Worm (Caenorhabditis elegans) whole organism, mixed stage, embryonic: ENCODE data around the gene set-19.

ENCODE experiments used
- M03D4.4 ChIP-seq: sonication (generic microtip); optimal IDR thresholded peaks from 2 replicates; lab custom pipeline; 2017; ENCODE audit warnings: mild to moderate bottlenecking, missing genetic modification characterization, missing compliant biosample characterization
- blmp-1 ChIP-seq: fragments of 150-350 bp; optimal IDR thresholded peaks from 2 replicates; lab custom pipeline; 2014; ENCODE audit warnings: missing biosample characterization, missing genetic modification characterization
- ceh-39 ChIP-seq: fragments of 150-350 bp; optimal IDR thresholded peaks from 2 replicates; lab custom pipeline; 2014; ENCODE audit warnings: missing biosample characterization, missing genetic modification characterization
- ceh-43 ChIP-seq: fragments of 200-800 bp; sonication (Bioruptor generic); optimal IDR thresholded peaks from 2 replicates; lab custom pipeline; 2018; ENCODE audit warnings: mild to moderate bottlenecking, missing genetic modification characterization, moderate library complexity, missing compliant biosample characterization
- ces-1 ChIP-seq: fragments of 150-350 bp; optimal IDR thresholded peaks from 2 replicates; lab custom pipeline; 2014; ENCODE audit warnings: missing biosample characterization, missing genetic modification reagents, missing genetic modification characterization
- cnd-1 ChIP-seq: fragments of 200-800 bp; sonication (Bioruptor generic); optimal IDR thresholded peaks from 2 replicates; lab custom pipeline; 2018; ENCODE audit warnings: mild to moderate bottlenecking, missing genetic modification characterization, missing compliant biosample characterization
- drap-1 ChIP-seq: fragments of 200-800 bp; sonication (Bioruptor generic); optimal IDR thresholded peaks from 3 replicates; lab custom pipeline; 2018; ENCODE audit warnings: mild to moderate bottlenecking, missing genetic modification characterization, missing compliant biosample characterization
- elt-1 ChIP-seq: sonication (generic microtip); optimal IDR thresholded peaks from 2 replicates; lab custom pipeline; 2017; ENCODE audit warnings: missing genetic modification characterization, mild to moderate bottlenecking, missing compliant biosample characterization, antibody characterized with exemption, moderate library complexity, borderline replicate concordance; ENCODE audit not compliant: insufficient read depth
- elt-3 ChIP-seq: fragments of 150-350 bp; optimal IDR thresholded peaks from 2 replicates; lab custom pipeline; 2014; ENCODE audit warnings: missing biosample characterization, missing genetic modification characterization
- flh-1 ChIP-seq: fragments of 200-800 bp; sonication (Bioruptor generic); optimal IDR thresholded peaks from 2 replicates; lab custom pipeline; 2018; ENCODE audit warnings: mild to moderate bottlenecking, missing genetic modification characterization, moderate library complexity, missing compliant biosample characterization
- ham-2 ChIP-seq: fragments of 200-800 bp; sonication (Bioruptor generic); optimal IDR thresholded peaks from 2 replicates; lab custom pipeline; 2018; ENCODE audit warnings: mild to moderate bottlenecking, missing genetic modification characterization, missing compliant biosample characterization
- hlh-1 ChIP-seq: fragments of 150-350 bp; optimal IDR thresholded peaks from 2 replicates; lab custom pipeline; 2014; ENCODE audit warnings: missing biosample characterization, missing genetic modification reagents, missing genetic modification characterization
- lin-13 ChIP-seq: fragments of 150-350 bp; optimal IDR thresholded peaks from 2 replicates; lab custom pipeline; 2014; ENCODE audit warnings: missing biosample characterization, missing genetic modification characterization
- lin-32 ChIP-seq: fragments of 200-800 bp; sonication (Bioruptor generic); optimal IDR thresholded peaks from 2 replicates; lab custom pipeline; 2018; ENCODE audit warnings: mild to moderate bottlenecking, missing genetic modification characterization, missing compliant biosample characterization
- lsy-2 ChIP-seq: fragments of 150-350 bp; optimal IDR thresholded peaks from 2 replicates; lab custom pipeline; 2014; ENCODE audit warnings: missing biosample characterization, missing genetic modification characterization
- mep-1 ChIP-seq: fragments of 150-350 bp; optimal IDR thresholded peaks from 2 replicates; lab custom pipeline; 2017; ENCODE audit warnings: missing biosample characterization, missing genetic modification reagents, missing genetic modification characterization, inconsistent platforms
- mls-2 ChIP-seq: sonication (generic microtip); optimal IDR thresholded peaks from 2 replicates; lab custom pipeline; 2016; ENCODE audit warnings: mild to moderate bottlenecking, missing genetic modification characterization, moderate library complexity, missing compliant biosample characterization
- nhr-12 ChIP-seq: fragments of 150-350 bp; optimal IDR thresholded peaks from 2 replicates; lab custom pipeline; 2014; ENCODE audit warnings: missing biosample characterization, missing genetic modification characterization
- nhr-2 ChIP-seq: fragments of 150-350 bp; optimal IDR thresholded peaks from 2 replicates; lab custom pipeline; 2014; ENCODE audit warnings: missing biosample characterization, missing genetic modification characterization
- nhr-237 ChIP-seq: fragments of 150-350 bp; optimal IDR thresholded peaks from 2 replicates; lab custom pipeline; 2014; ENCODE audit warnings: missing biosample characterization, missing genetic modification characterization
- nhr-28 ChIP-seq: fragments of 150-350 bp; optimal IDR thresholded peaks from 2 replicates; lab custom pipeline; 2014; ENCODE audit warnings: missing biosample characterization, missing genetic modification characterization
- nhr-76 ChIP-seq: sonication (generic microtip); optimal IDR thresholded peaks from 2 replicates; lab custom pipeline; 2017; ENCODE audit warnings: missing biosample characterization, missing genetic modification characterization
- sem-2 ChIP-seq: fragments of 200-800 bp; sonication (Bioruptor generic); optimal IDR thresholded peaks from 2 replicates; lab custom pipeline; 2018; ENCODE audit warnings: mild to moderate bottlenecking, missing genetic modification characterization, missing compliant biosample characterization
- snpc-4 ChIP-seq: fragments of 150-350 bp; optimal IDR thresholded peaks from 2 replicates; lab custom pipeline; 2014; ENCODE audit warnings: missing biosample characterization, missing genetic modification characterization
- sptf-1 ChIP-seq: sonication (generic microtip); optimal IDR thresholded peaks from 2 replicates; lab custom pipeline; 2017; ENCODE audit warnings: mild to moderate bottlenecking, missing genetic modification characterization, moderate library complexity, missing compliant biosample characterization
- tbx-8 ChIP-seq: fragments of 200-800 bp; sonication (Bioruptor generic); optimal IDR thresholded peaks from 2 replicates; lab custom pipeline; 2018; ENCODE audit warnings: mild to moderate bottlenecking, missing genetic modification characterization, moderate library complexity, missing compliant biosample characterization
- unc-39 ChIP-seq: fragments of 150-350 bp; optimal IDR thresholded peaks from 2 replicates; lab custom pipeline; 2014; ENCODE audit warnings: missing biosample characterization, missing genetic modification characterization
- unc-62 ChIP-seq: fragments of 150-350 bp; optimal IDR thresholded peaks from 2 replicates; lab custom pipeline; 2014; ENCODE audit warnings: missing biosample characterization, missing genetic modification reagents, missing genetic modification characterization
- ztf-11 ChIP-seq: fragments of 150-350 bp; optimal IDR thresholded peaks from 2 replicates; lab custom pipeline; 2014; ENCODE audit warnings: missing biosample characterization, missing genetic modification characterization

Gene set-19

DNA sequence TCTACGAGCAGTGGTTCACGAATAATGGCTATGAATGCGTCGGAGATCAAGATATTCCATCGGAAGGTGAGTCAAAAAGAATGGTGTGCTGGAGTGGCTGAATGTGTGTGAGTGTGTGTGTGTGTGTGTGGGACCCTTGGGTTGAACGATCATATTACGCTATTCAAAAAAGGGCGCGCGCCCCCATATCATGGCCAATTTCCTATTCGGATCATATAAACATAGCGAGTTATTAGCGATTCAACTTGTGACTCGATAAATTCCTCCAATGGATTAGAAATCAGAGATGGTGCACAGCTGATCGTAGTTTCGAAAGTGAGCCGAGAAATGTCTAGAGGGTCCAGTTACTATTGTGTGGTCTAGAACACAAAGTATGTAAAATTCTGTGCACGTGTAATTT is 32.1 kb downstream of the set-19 start, which contains the start of gene srv-7:
TSS of gene srv-7 (minus strand) at position 101 of the 400 bp plus-strand sequence.
- TF ChIP-seq elt-3 (tag; lab: Kevin White, UChicago) (no peak), ces-1 (GFP tag; lab: Kevin White, UChicago) (no peak), nhr-76 (no peak), nhr-237 (tag; lab: Kevin White, UChicago) (no peak), nhr-12 (no peak), elt-1 (tag; lab: Kevin White, UChicago) (no peak), snpc-4 (no peak), nhr-28 (tag; lab: Kevin White, UChicago) (no peak)
- TF ChIP-seq, all 35 proteins: peak for 0

DNA sequence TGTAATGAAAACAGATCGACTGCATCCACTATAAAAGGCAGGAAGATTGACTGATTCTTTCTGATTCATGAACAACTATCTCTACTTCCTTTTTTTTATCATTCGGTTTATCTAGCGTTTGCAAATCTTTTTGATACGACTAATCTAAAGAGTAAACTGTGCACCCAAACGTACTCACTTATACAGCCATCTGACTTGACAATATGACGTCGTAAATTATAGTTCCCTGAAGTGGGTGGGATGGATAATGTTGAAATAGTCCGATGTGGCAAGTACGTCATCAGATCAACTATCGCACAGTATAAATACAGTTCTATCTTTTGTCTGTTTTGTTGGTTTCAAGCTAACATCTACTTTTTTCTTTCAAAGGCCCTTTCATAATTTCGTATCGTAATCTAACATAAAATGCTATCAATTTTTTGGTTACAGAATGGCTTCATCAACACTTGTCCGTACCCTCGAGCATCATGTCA is 33.0 kb downstream of the set-19 start, which contains the start of gene T22B7.3:
TSS of gene T22B7.3 (plus strand) at position 423 of the 473 bp plus-strand sequence.
- TF ChIP-seq ztf-11, result no peak
- no peak for TF ChIP-seq unc-39 (tag; lab: Kevin White, UChicago)
- TF ChIP-seq sptf-1 (tag; lab: Kevin White, UChicago), result no peak
- TF ChIP-seq nhr-76, result no peak
- TF ChIP-seq flh-1 (GFP tag; lab: Kevin White, UChicago), result no peak
- no peak for TF ChIP-seq elt-3 (tag; lab: Kevin White, UChicago)
- no peak for TF ChIP-seq blmp-1 (tag; lab: Kevin White, UChicago)
- no peak for TF ChIP-seq mls-2 (tag; lab: Kevin White, UChicago)
- no peak for TF ChIP-seq mep-1 (tag; lab: Kevin White, UChicago)

DNA sequence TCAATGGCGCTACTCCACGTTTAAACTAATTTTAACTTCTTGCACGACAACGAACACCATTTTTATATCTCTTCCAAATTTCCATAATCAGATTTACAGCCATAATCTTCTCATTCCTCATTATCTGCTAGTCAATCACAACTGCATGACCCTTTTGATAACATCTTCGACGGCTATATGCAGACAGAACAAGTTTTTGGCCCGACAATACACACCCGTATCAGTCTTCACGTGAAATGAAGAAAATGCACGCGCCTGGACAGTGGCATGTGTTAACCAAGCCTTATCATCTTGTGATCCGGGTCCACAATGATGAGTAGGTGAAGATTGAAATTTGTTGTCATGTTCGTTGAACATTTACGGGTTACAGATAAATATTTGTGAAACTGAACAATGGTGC is 34.4 kb downstream of the set-19 start:
- peak; percentile 24 for TF ChIP-seq elt-3 (tag; lab: Kevin White, UChicago)
- no peak for TF ChIP-seq snpc-4
- TF ChIP-seq elt-1 (tag; lab: Kevin White, UChicago), result peak; percentile 86
- TF ChIP-seq, all 35 proteins: peak for 2

- no peak for TF ChIP-seq snpc-4
- TF ChIP-seq ceh-39 (tag; lab: Kevin White, UChicago), result no peak
- TF ChIP-seq M03D4.4 (tag; lab: Kevin White, UChicago), result no peak
- TF ChIP-seq nhr-237 (tag; lab: Kevin White, UChicago), result no peak
- TF ChIP-seq hlh-1, result no peak
- TF ChIP-seq lsy-2 (tag; lab: Kevin White, UChicago), result no peak
- TF ChIP-seq nhr-2 (tag; lab: Kevin White, UChicago), result no peak
- TF ChIP-seq elt-3 (tag; lab: Kevin White, UChicago), result no peak
- no peak for TF ChIP-seq ceh-43
- TF ChIP-seq mep-1 (tag; lab: Kevin White, UChicago), result no peak
- no peak for TF ChIP-seq tbx-8 (GFP tag; lab: Kevin White, UChicago)
- TF ChIP-seq elt-1 (tag; lab: Kevin White, UChicago), result no peak
- no peak for TF ChIP-seq nhr-28 (tag; lab: Kevin White, UChicago)
- TF ChIP-seq ham-2 (GFP tag; lab: Kevin White, UChicago), result no peak
- TF ChIP-seq cnd-1 (tag; lab: Kevin White, UChicago), result no peak
- no peak for TF ChIP-seq blmp-1 (tag; lab: Kevin White, UChicago)
- no peak for TF ChIP-seq ces-1 (GFP tag; lab: Kevin White, UChicago)
- no peak for TF ChIP-seq mls-2 (tag; lab: Kevin White, UChicago)
- no peak for TF ChIP-seq lin-13 (tag; lab: Kevin White, UChicago)
Measured at ce11 chrX:5644112-5644511, 35.9 kb downstream of the set-19 start.

DNA sequence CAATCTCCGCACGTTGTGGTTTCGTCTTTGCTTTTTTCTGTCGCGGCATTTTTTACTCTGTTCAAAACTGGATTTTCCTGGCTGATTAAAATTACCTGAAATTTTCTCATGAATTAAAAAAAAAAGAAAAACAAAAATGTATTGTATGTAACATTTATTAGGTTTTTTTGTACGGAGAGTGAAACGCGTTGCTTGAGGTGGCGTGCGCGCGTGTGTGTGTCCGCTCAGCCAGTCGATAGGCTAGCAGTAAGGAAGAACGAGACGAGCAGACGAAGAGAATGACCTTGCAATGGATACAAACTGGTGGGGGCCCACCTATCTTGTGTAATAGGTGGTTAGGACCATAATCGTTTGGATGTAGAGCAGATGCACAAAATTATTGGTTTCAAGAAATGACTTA is 38.7 kb downstream of the set-19 start, which contains the start of gene T22B7.4:
TSS of gene T22B7.4 (minus strand) at position 101 of the 400 bp plus-strand sequence.
- TF ChIP-seq lin-32 (GFP tag; lab: Kevin White, UChicago), result no peak
- no peak for TF ChIP-seq nhr-76
- TF ChIP-seq nhr-2 (tag; lab: Kevin White, UChicago), result peak; percentile 32

ce11 chrX:5639562-5639961 is 40.5 kb downstream of the set-19 start:
- TF ChIP-seq lin-32 (GFP tag; lab: Kevin White, UChicago) (no peak), drap-1 (GFP tag; lab: Kevin White, UChicago) (no peak), snpc-4 (no peak), blmp-1 (tag; lab: Kevin White, UChicago) (no peak), lin-13 (tag; lab: Kevin White, UChicago) (no peak), sem-2 (GFP tag; lab: Kevin White, UChicago) (no peak), unc-62 (GFP tag; lab: Kevin White, UChicago) (no peak), lsy-2 (tag; lab: Kevin White, UChicago) (no peak)
